Fruit fly (Drosophila melanogaster) whole organism, embryonic: ENCODE results near the gene CG16854.

Source experiments
- Aef1 ChIP-seq: fragments of 200-800 bp; sonication (Bioruptor generic); IDR thresholded peaks from 3 replicates; pipeline ENCODE4 v1.3.6; 2022; ENCODE audit warnings: missing biosample characterization, missing genetic modification characterization
- Bdp1 ChIP-seq: fragments of 200-800 bp; sonication (Bioruptor generic); optimal IDR thresholded peaks from 3 replicates; lab custom pipeline; 2016; ENCODE audit warnings: missing biosample characterization, missing genetic modification characterization
- CG10654 ChIP-seq: fragments of 200-800 bp; sonication (Bioruptor generic); optimal IDR thresholded peaks from 2 replicates; lab custom pipeline; 2016; ENCODE audit warnings: missing biosample characterization, missing genetic modification characterization
- CG10979 ChIP-seq: fragments of 200-800 bp; sonication (Bioruptor generic); optimal IDR thresholded peaks from 2 replicates; lab custom pipeline; 2018; ENCODE audit warnings: missing biosample characterization, mild to moderate bottlenecking, missing genetic modification characterization, moderate library complexity
- CG11696 ChIP-seq: fragments of 200-800 bp; sonication (Bioruptor generic); IDR thresholded peaks from 2 replicates; pipeline ENCODE4 v1.3.6; 2022; ENCODE audit warnings: missing biosample characterization, missing genetic modification characterization
- CG1233 ChIP-seq: fragments of 200-800 bp; sonication (Bioruptor generic); optimal IDR thresholded peaks from 4 replicates; lab custom pipeline; 2018; ENCODE audit warnings: missing biosample characterization, mild to moderate bottlenecking, missing genetic modification characterization
- CG12769 ChIP-seq: fragments of 200-800 bp; sonication (Bioruptor generic); optimal IDR thresholded peaks from 2 replicates; lab custom pipeline; 2019; ENCODE audit warnings: missing biosample characterization, mild to moderate bottlenecking, missing genetic modification characterization, moderate library complexity
- CG13296 ChIP-seq: fragments of 200-800 bp; sonication (Bioruptor generic); optimal IDR thresholded peaks from 3 replicates; lab custom pipeline; 2018; ENCODE audit warnings: missing biosample characterization, mild to moderate bottlenecking, missing genetic modification characterization
- CG14441 ChIP-seq: fragments of 200-800 bp; sonication (Bioruptor generic); IDR thresholded peaks from 2 replicates; pipeline ENCODE4 v1.3.6; 2022; ENCODE audit warnings: missing biosample characterization, missing genetic modification characterization
- CG15514 ChIP-seq: fragments of 200-800 bp; sonication (Bioruptor generic); optimal IDR thresholded peaks from 3 replicates; lab custom pipeline; 2017; ENCODE audit warnings: missing biosample characterization, missing genetic modification characterization, mild to moderate bottlenecking, moderate library complexity, missing genetic modification reagents
- CG17359 ChIP-seq: fragments of 200-800 bp; sonication (Bioruptor generic); optimal IDR thresholded peaks from 3 replicates; lab custom pipeline; 2018; ENCODE audit warnings: missing biosample characterization, mild to moderate bottlenecking, missing genetic modification characterization, moderate library complexity
- CG18011 ChIP-seq: fragments of 200-800 bp; sonication (Bioruptor generic); optimal IDR thresholded peaks from 2 replicates; lab custom pipeline; 2017; ENCODE audit warnings: missing biosample characterization, missing genetic modification characterization, mild to moderate bottlenecking, moderate library complexity, missing genotype
- CG2678 ChIP-seq: fragments of 200-800 bp; sonication (Bioruptor generic); optimal IDR thresholded peaks from 3 replicates; lab custom pipeline; 2019; ENCODE audit warnings: missing biosample characterization, mild to moderate bottlenecking, missing genetic modification characterization, moderate library complexity
- CG31441 ChIP-seq: fragments of 200-800 bp; sonication (Bioruptor generic); IDR thresholded peaks from 2 replicates; pipeline ENCODE4 v1.3.6; 2022; ENCODE audit warnings: missing biosample characterization, missing genetic modification characterization
- CG4360 ChIP-seq: fragments of 200-800 bp; sonication (Bioruptor generic); IDR thresholded peaks from 2 replicates; pipeline ENCODE4 v1.3.6; 2022; ENCODE audit warnings: missing biosample characterization, missing genetic modification characterization
- CG4820 ChIP-seq: fragments of 200-800 bp; sonication (Bioruptor generic); optimal IDR thresholded peaks from 3 replicates; lab custom pipeline; 2016; ENCODE audit warnings: missing biosample characterization, missing genetic modification characterization
- CG5180 ChIP-seq: fragments of 200-800 bp; sonication (Bioruptor generic); optimal IDR thresholded peaks from 3 replicates; lab custom pipeline; 2017; ENCODE audit warnings: missing biosample characterization, missing genetic modification characterization, mild to moderate bottlenecking, moderate library complexity, missing genetic modification reagents
- CG6683 ChIP-seq: fragments of 200-800 bp; sonication (Bioruptor generic); optimal IDR thresholded peaks from 2 replicates; lab custom pipeline; 2017; ENCODE audit warnings: missing biosample characterization, mild to moderate bottlenecking, missing genetic modification characterization, missing genetic modification reagents
- CG6765 ChIP-seq: fragments of 200-800 bp; sonication (Bioruptor generic); optimal IDR thresholded peaks from 3 replicates; lab custom pipeline; 2017; ENCODE audit warnings: missing biosample characterization, mild to moderate bottlenecking, missing genetic modification characterization
- CG7839 ChIP-seq: fragments of 200-800 bp; sonication (Bioruptor generic); optimal IDR thresholded peaks from 3 replicates; lab custom pipeline; 2018; ENCODE audit warnings: missing biosample characterization, mild to moderate bottlenecking, missing genetic modification characterization, moderate library complexity
- CG8478 ChIP-seq: fragments of >200 bp; optimal IDR thresholded peaks from 2 replicates; lab custom pipeline; 2018
- CrebB ChIP-seq: fragments of 200-800 bp; sonication (Bioruptor generic); optimal IDR thresholded peaks from 3 replicates; lab custom pipeline; 2018; ENCODE audit warnings: missing biosample characterization, mild to moderate bottlenecking, missing genetic modification characterization
- Dad ChIP-seq: fragments of 200-800 bp; sonication (Bioruptor generic); optimal IDR thresholded peaks from 3 replicates; lab custom pipeline; 2016; ENCODE audit warnings: missing biosample characterization, missing genetic modification characterization
- Dek ChIP-seq: fragments of 200-800 bp; sonication (Bioruptor generic); optimal IDR thresholded peaks from 3 replicates; lab custom pipeline; 2019; ENCODE audit warnings: missing biosample characterization, mild to moderate bottlenecking, missing genetic modification characterization, moderate library complexity
- Dll ChIP-seq: fragments of 200-800 bp; sonication (Bioruptor generic); IDR thresholded peaks from 4 replicates; pipeline ENCODE4 v1.3.6; 2022; ENCODE audit warnings: missing biosample characterization, missing genetic modification characterization; ENCODE audit not compliant: partially characterized antibody
- Drgx ChIP-seq: fragments of 200-800 bp; sonication (Bioruptor generic); IDR thresholded peaks from 2 replicates; pipeline ENCODE4 v1.3.6; 2022; ENCODE audit warnings: missing biosample characterization, missing genetic modification characterization
- E2f2 ChIP-seq: fragments of 200-800 bp; sonication (Bioruptor generic); IDR thresholded peaks from 2 replicates; pipeline ENCODE4 v1.3.6; 2022; ENCODE audit warnings: missing biosample characterization, missing genetic modification characterization
- HmgZ ChIP-seq: fragments of 200-800 bp; sonication (Bioruptor generic); optimal IDR thresholded peaks from 2 replicates; lab custom pipeline; 2018; ENCODE audit warnings: missing biosample characterization, mild to moderate bottlenecking, missing genetic modification characterization
- Hr51 ChIP-seq, 2 experiments: fragments of 200-800 bp; sonication (Bioruptor generic); optimal IDR thresholded peaks; 2 replicates in 1 of 2; 3 replicates in 1 of 2; lab custom pipeline; 2016 to 2018; ENCODE audit warnings: missing biosample characterization in 2 of 2, missing genetic modification characterization in 2 of 2, mild to moderate bottlenecking in 1 of 2, moderate library complexity in 1 of 2
- Kr ChIP-seq: fragments of 200-800 bp; sonication (Bioruptor generic); optimal IDR thresholded peaks from 2 replicates; lab custom pipeline; 2017; ENCODE audit warnings: missing biosample characterization, mild to moderate bottlenecking, missing genetic modification characterization
- Med ChIP-seq: fragments of 200-800 bp; sonication (Bioruptor generic); peaks from one replicate; lab custom pipeline; 2016; ENCODE audit warnings: missing biosample characterization, missing genetic modification characterization, mild to moderate bottlenecking, inconsistent platforms, moderate library complexity
- Nf-YB ChIP-seq: fragments of 200-800 bp; sonication (Bioruptor generic); optimal IDR thresholded peaks from 3 replicates; lab custom pipeline; 2019; ENCODE audit warnings: missing biosample characterization, mild to moderate bottlenecking, missing genetic modification characterization, moderate library complexity
- Nf-YC ChIP-seq: fragments of 200-800 bp; optimal IDR thresholded peaks from 3 replicates; lab custom pipeline; 2019; ENCODE audit warnings: missing biosample characterization, mild to moderate bottlenecking, missing genetic modification characterization, moderate library complexity
- Poxn ChIP-seq: fragments of 200-800 bp; sonication (Bioruptor generic); IDR thresholded peaks from 2 replicates; pipeline ENCODE4 v1.3.6; 2022; ENCODE audit warnings: missing biosample characterization, missing genetic modification characterization
- TFAM ChIP-seq: fragments of 200-800 bp; sonication (Bioruptor generic); optimal IDR thresholded peaks from 2 replicates; lab custom pipeline; 2017; ENCODE audit warnings: missing biosample characterization, missing genetic modification characterization, inconsistent platforms
- Tbp ChIP-seq: fragments of >200 bp; optimal IDR thresholded peaks from 2 replicates; lab custom pipeline; 2018; ENCODE audit warnings: missing biosample characterization, missing genetic modification characterization
- ato ChIP-seq: fragments of 200-800 bp; sonication (Bioruptor generic); IDR thresholded peaks from 2 replicates; pipeline ENCODE4 v1.3.6; 2022; ENCODE audit warnings: missing biosample characterization, missing genetic modification characterization; ENCODE audit not compliant: partially characterized antibody
- bbx ChIP-seq: fragments of 200-800 bp; sonication (Bioruptor generic); IDR thresholded peaks from 2 replicates; pipeline ENCODE4 v1.3.6; 2022; ENCODE audit warnings: missing biosample characterization, missing genetic modification characterization; ENCODE audit not compliant: partially characterized antibody
- chm ChIP-seq: fragments of 200-800 bp; sonication (Bioruptor generic); IDR thresholded peaks from 2 replicates; pipeline ENCODE4 v1.3.6; 2022; ENCODE audit warnings: missing biosample characterization, missing genetic modification characterization
- dysf ChIP-seq: fragments of 200-800 bp; sonication (Bioruptor generic); IDR thresholded peaks from 3 replicates; pipeline ENCODE4 v1.3.6; 2022; ENCODE audit warnings: missing biosample characterization, missing genetic modification characterization
- jing ChIP-seq: fragments of 200-800 bp; sonication (Bioruptor generic); optimal IDR thresholded peaks from 2 replicates; lab custom pipeline; 2018; ENCODE audit warnings: missing biosample characterization, mild to moderate bottlenecking, missing genetic modification characterization
- lab ChIP-seq: fragments of 200-800 bp; sonication (Bioruptor generic); optimal IDR thresholded peaks from 3 replicates; lab custom pipeline; 2017; ENCODE audit warnings: missing biosample characterization, missing genetic modification characterization, mild to moderate bottlenecking, moderate library complexity, missing genetic modification reagents
- lmd ChIP-seq: fragments of 200-800 bp; sonication (Bioruptor generic); IDR thresholded peaks from 2 replicates; pipeline ENCODE4 v1.3.6; 2022; ENCODE audit warnings: missing biosample characterization, missing genetic modification characterization
- nom ChIP-seq: fragments of 200-800 bp; sonication (Bioruptor generic); optimal IDR thresholded peaks from 2 replicates; lab custom pipeline; 2017; ENCODE audit warnings: missing biosample characterization, missing genetic modification characterization, mild to moderate bottlenecking, moderate library complexity, missing genetic modification reagents
- otp ChIP-seq: fragments of 200-800 bp; sonication (Bioruptor generic); IDR thresholded peaks from 3 replicates; pipeline ENCODE4, ENCODE4 v1.3.6; 2022; ENCODE audit warnings: missing biosample characterization, missing genetic modification characterization
- sim ChIP-seq: fragments of 200-800 bp; sonication (Bioruptor generic); IDR thresholded peaks from 2 replicates; pipeline ENCODE4 v1.3.6; 2022; ENCODE audit warnings: missing biosample characterization, missing genetic modification characterization
- sqz ChIP-seq: fragments of 200-800 bp; sonication (Bioruptor generic); optimal IDR thresholded peaks from 3 replicates; lab custom pipeline; 2018; ENCODE audit warnings: missing biosample characterization, mild to moderate bottlenecking, missing genetic modification characterization
- unpg ChIP-seq: fragments of 200-800 bp; sonication (Bioruptor generic); optimal IDR thresholded peaks from 3 replicates; lab custom pipeline; 2018; ENCODE audit warnings: missing biosample characterization, mild to moderate bottlenecking, missing genetic modification characterization, moderate library complexity

CG16854 gene

DNA sequence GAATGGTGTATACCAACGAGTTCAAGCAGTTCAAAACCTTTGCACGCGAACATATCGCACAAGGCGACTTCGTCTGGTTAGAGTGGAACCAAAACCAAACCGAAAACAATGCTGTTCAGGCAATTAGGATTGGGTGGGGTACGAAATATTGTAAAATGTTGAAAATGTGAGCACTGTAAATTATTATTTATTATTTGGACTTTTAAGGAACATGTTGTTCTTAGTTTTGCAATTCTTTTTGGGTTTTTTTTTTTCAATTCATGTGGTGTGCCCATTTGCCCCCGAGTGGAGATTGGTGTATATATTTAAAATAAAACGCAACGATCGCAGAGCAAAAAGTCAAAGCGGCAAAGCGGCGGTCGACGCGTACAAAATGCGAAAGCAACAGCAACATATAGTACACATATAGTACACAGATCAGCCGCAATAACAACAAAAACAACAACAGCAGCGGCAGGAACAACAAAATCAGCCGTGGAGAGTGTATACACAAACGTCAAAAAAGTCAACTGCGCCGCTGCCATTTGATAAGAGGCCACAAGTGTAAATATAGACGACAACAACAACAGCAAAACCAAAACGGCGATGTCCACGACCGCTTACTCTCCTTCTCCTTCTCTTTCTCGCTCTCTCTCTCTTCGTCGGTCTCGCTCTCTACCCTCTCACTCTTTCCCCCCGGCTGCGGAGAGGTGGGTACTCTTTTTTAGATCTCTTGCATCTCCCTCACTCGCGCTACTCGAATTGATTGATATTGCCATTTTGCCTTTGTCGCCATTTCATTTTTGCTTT lies 41.6 kb upstream of the CG16854 start (continued):
- TF ChIP-seq CG2678 (tag; lab: Kevin White, UChicago) (peak; percentile 68), ato (GFP tag; lab: Robert Waterston, UW) (no peak), CG11696 (GFP tag; lab: Robert Waterston, UW) (peak; percentile 80), Dll (no peak), Aef1 (GFP tag; lab: Robert Waterston, UW) (peak; percentile 74), lmd (peak; percentile 59), dysf (0 out of 3 replicates have a peak, but pooled peaks have one; percentile 40), lab (GFP tag; lab: Kevin White, UChicago) (peak; percentile 69), Med (GFP tag; lab: Kevin White, UChicago) (peak; percentile 78), CG12769 (tag; lab: Kevin White, UChicago) (no peak), CG5180 (peak; percentile 58), Hr51 (GFP tag; optimal IDR thresholded peaks at IDR 0.05; lab: Kevin White, UChicago) (peak in 1 of 2 experiments; percentile 28), sim (GFP tag; lab: Robert Waterston, UW) (0 out of 2 replicates have a peak, but pooled peaks have one; percentile 7), Nf-YB (GFP tag; lab: Kevin White, UChicago) (peak; percentile 28), Bdp1 (GFP tag; lab: Kevin White, UChicago) (no peak), CG6683 (GFP tag; lab: Kevin White, UChicago) (peak; percentile 22), chm (GFP tag; lab: Robert Waterston, UW) (peak; percentile 74), Poxn (no peak), Tbp (no peak), E2f2 (GFP tag; lab: Robert Waterston, UW) (peak; percentile 18; the same call in 1 of the 2 replicates), CrebB (tag; lab: Kevin White, UChicago) (peak; percentile 63), Dad (GFP tag; lab: Kevin White, UChicago) (no peak), CG13296 (GFP tag; lab: Kevin White, UChicago) (peak; percentile 62), CG4360 (GFP tag; lab: Robert Waterston, UW) (peak; percentile 92), Nf-YC (tag; lab: Kevin White, UChicago) (no peak), CG6765 (peak; percentile 27), unpg (peak; percentile 15), CG7839 (tag; lab: Kevin White, UChicago) (peak; percentile 29), Kr (GFP tag; lab: Kevin White, UChicago) (no peak), CG10654 (GFP tag; lab: Kevin White, UChicago) (no peak), CG8478 (lab: Kevin White, UChicago) (no peak), CG4820 (no peak), CG31441 (GFP tag; lab: Robert Waterston, UW) (peak; percentile 58), sqz (peak; percentile 32), CG10979 (tag; lab: Kevin White, UChicago) (no peak), jing (no peak), HmgZ (tag; lab: Kevin White, UChicago) (peak; percentile 54), CG18011 (GFP tag; lab: Kevin White, UChicago) (no peak), CG1233 (GFP tag; lab: Kevin White, UChicago) (peak; percentile 61), bbx (GFP tag; lab: Robert Waterston, UW) (no peak), otp (GFP tag; lab: Robert Waterston, UW) (peak; percentile 18; the same call in 1 of the 3 replicates), TFAM (GFP tag; lab: Kevin White, UChicago) (no peak), CG17359 (tag; lab: Kevin White, UChicago) (peak; percentile 30), Drgx (GFP tag; lab: Robert Waterston, UW) (peak; percentile 42), Dek (peak; percentile 13), CG15514 (GFP tag; lab: Kevin White, UChicago) (peak; percentile 41), nom (peak; percentile 49), CG14441 (peak; percentile 49)
